Fruit fly (Drosophila melanogaster): ENCODE measurements around the gene Prosbeta4.
A peak's percentile ranks its signal among the peaks of the same experiment; 100 is the strongest.

Prosbeta4 gene

DNA sequence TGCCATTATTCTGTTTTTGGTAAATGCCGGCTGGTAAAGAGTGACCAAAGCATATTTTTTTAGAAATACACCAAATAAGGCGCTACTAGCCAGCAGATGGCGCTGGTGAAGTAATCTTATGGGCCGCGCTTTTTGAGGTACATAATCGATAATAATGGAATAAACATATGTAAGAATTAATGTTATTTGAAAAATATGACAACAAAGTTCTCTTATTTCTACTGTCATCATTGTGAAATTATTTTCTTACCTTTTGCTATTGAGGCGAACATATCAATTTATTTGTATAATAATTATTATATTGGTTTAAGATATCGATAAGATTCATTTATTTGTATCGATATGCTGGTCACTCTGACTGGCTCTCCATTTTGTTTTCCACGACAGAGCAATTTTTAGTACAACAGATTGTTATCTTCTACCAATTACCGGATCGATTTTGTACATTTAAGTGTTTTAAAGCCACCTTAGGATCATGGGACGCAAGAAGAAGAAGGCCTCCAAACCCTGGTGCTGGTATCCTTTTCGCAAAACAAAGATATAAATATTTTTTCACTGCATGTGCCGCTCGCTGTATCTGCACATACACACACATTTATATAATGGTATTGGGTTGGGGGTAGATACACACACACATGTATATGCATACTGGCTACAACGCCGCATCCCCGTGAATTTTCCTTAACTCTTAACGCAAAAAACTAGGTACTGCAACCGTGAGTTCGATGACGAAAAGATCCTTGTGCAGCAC, 11.3 kb upstream of the Prosbeta4 start, which contains the start of the genes LSm7 and BuGZ (continued):
- peak; percentile 13 for TF ChIP-seq CG1602 (GFP tag; optimal IDR thresholded peaks at IDR 0.05)
- TF ChIP-seq odd (GFP tag; optimal IDR thresholded peaks at IDR 0.05), result no peak
- TF ChIP-seq CG9932 (GFP tag; IDR thresholded peaks at IDR 0.05), result no peak
- TF ChIP-seq mirr (GFP tag; optimal IDR thresholded peaks at IDR 0.05), result no peak
- TF ChIP-seq CG30431 (GFP tag; optimal IDR thresholded peaks at IDR 0.05), result no peak
- no peak for TF ChIP-seq CG6689 (GFP tag; IDR thresholded peaks at IDR 0.05)
- TF ChIP-seq CG5180 (GFP tag; optimal IDR thresholded peaks at IDR 0.05), result no peak
- no peak for TF ChIP-seq Vsx1 (GFP tag; optimal IDR thresholded peaks at IDR 0.05)
- peak; percentile 40 for TF ChIP-seq HHEX (GFP tag; optimal IDR thresholded peaks at IDR 0.05)
- TF ChIP-seq da (GFP tag; optimal IDR thresholded peaks at IDR 0.05), result no peak
- TF ChIP-seq CG31224 (GFP tag; IDR thresholded peaks at IDR 0.05), result no peak
- no peak for TF ChIP-seq esg (GFP tag; conservative IDR thresholded peaks at IDR 0.05)
- TF ChIP-seq cato (GFP tag; optimal IDR thresholded peaks at IDR 0.05; ENCODE audit: borderline replicate concordance), result no peak
- TF ChIP-seq CG6175 (GFP tag; IDR thresholded peaks at IDR 0.05), result no peak
- TF ChIP-seq exex (tag; optimal IDR thresholded peaks at IDR 0.05), result no peak
- TF ChIP-seq vnd (GFP tag; IDR thresholded peaks at IDR 0.05; ENCODE audit: partially characterized antibody), result peak; percentile 50; the same call in 2 of the 3 replicates
- TF ChIP-seq cas (GFP tag; IDR thresholded peaks at IDR 0.05), result no peak
- no peak for TF ChIP-seq CG16815 (GFP tag; optimal IDR thresholded peaks at IDR 0.05)
- TF ChIP-seq CG5953 (GFP tag; IDR thresholded peaks at IDR 0.05), result 0 out of 2 replicates have a peak, but pooled peaks have one; percentile 11
- no peak for TF ChIP-seq hb (GFP tag; IDR thresholded peaks at IDR 0.05; ENCODE audit: partially characterized antibody)
- TF ChIP-seq CG7271 (tag; optimal IDR thresholded peaks at IDR 0.05), result no peak
- no peak for TF ChIP-seq nom (GFP tag; optimal IDR thresholded peaks at IDR 0.05)
- peak; percentile 24 for TF ChIP-seq CG18619 (GFP tag; optimal IDR thresholded peaks at IDR 0.05)
- TF ChIP-seq CG10209 (GFP tag; optimal IDR thresholded peaks at IDR 0.05), result no peak
- TF ChIP-seq CG11085 (GFP tag; IDR thresholded peaks at IDR 0.05), result no peak
- TF ChIP-seq CG1792 (GFP tag; optimal IDR thresholded peaks at IDR 0.05), result no peak
- TF ChIP-seq CG10274 (GFP tag; optimal IDR thresholded peaks at IDR 0.05), result no peak
- no peak for TF ChIP-seq Dip2 (GFP tag; IDR thresholded peaks at IDR 0.05)
- no peak for TF ChIP-seq D19B (GFP tag; optimal IDR thresholded peaks at IDR 0.05)
- no peak for TF ChIP-seq Hr3 (GFP tag; optimal IDR thresholded peaks at IDR 0.05)
- TF ChIP-seq bcd (GFP tag; optimal IDR thresholded peaks at IDR 0.05), result peak; percentile 57
- no peak for TF ChIP-seq Dek (tag; optimal IDR thresholded peaks at IDR 0.05)
- TF ChIP-seq Opbp (GFP tag; IDR thresholded peaks at IDR 0.05; ENCODE audit: partially characterized antibody), result peak; percentile 37; the same call in 1 of the 3 replicates
- no peak for TF ChIP-seq Abd-B (GFP tag; optimal IDR thresholded peaks at IDR 0.05)
- peak; percentile 3 for TF ChIP-seq CG12299 (tag; optimal IDR thresholded peaks at IDR 0.05)
- no peak for TF ChIP-seq wek (GFP tag; optimal IDR thresholded peaks at IDR 0.05)
- TF ChIP-seq CG18262 (tag; optimal IDR thresholded peaks at IDR 0.05), result peak; percentile 63
- TF ChIP-seq Gug (GFP tag; IDR thresholded peaks at IDR 0.05), result no peak
- no peak for TF ChIP-seq wdn (GFP tag; IDR thresholded peaks at IDR 0.05)
- TF ChIP-seq repo (GFP tag; optimal IDR thresholded peaks at IDR 0.05), result no peak
- peak; percentile 51 for TF ChIP-seq CG4617 (GFP tag; optimal IDR thresholded peaks at IDR 0.05; ENCODE audit: borderline replicate concordance)
- peak; percentile 78 for TF ChIP-seq BEAF-32 (GFP tag; optimal IDR thresholded peaks at IDR 0.05)
- peak; percentile 23 for TF ChIP-seq CG4820 (GFP tag; optimal IDR thresholded peaks at IDR 0.05)
- TF ChIP-seq pnt (GFP tag; optimal IDR thresholded peaks at IDR 0.05), result no peak
- TF ChIP-seq Scr (GFP tag; IDR thresholded peaks at IDR 0.05; ENCODE audit: partially characterized antibody), result peak; percentile 75
- no peak for TF ChIP-seq Fer2 (tag; optimal IDR thresholded peaks at IDR 0.05)
- no peak for TF ChIP-seq CG9876 (GFP tag; optimal IDR thresholded peaks at IDR 0.05)
- TF ChIP-seq BtbVII (GFP tag; optimal IDR thresholded peaks at IDR 0.05), result peak; percentile 8
- TF ChIP-seq CG9727 (GFP tag; optimal IDR thresholded peaks at IDR 0.05), result peak; percentile 69

Measured in whole organism, embryonic.